Worm (Caenorhabditis elegans): ENCODE results near the gene C33D3.4.

DNA sequence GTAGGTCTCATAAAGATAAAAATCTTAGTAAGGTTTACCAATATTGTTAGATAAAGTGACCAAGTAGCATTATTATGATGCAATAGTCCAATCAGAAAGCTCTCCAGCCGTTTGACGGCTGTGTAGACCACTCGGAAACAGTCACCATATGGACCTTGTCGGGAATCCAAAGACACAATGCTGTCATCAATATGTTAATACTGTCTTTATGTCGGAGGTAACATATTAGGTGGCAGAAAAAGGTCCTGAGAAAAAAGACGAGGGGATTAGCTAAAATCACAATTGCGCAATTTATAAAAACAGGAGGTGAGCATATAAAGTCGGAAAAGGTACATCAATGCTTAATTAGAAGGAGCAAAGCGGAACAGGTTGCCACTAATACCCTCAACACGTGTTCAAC lies 19.1 kb downstream of the C33D3.4 start:
- no peak for TF ChIP-seq zag-1 (tag; optimal IDR thresholded peaks at IDR 0.05)
- TF ChIP-seq elt-3 (tag; optimal IDR thresholded peaks at IDR 0.05), result no peak

All from whole organism, L3 larva.